Fruit fly (Drosophila melanogaster): ENCODE data around the gene CG8526.
A peak's percentile ranks its signal among the peaks of the same experiment; 100 is the strongest.

Gene CG8526

dm6 chr3R:9800644-9801330 lies at the start of gene CG8526, which contains the start of gene CG9467:
Gene CG8526 (plus strand): TSS chr3R:9801280.
Gene CG9467 (minus strand): TSS chr3R:9801026.
- TF ChIP-seq ovo (GFP tag; optimal IDR thresholded peaks at IDR 0.05) (peak; percentile 85), CG14711 (tag; optimal IDR thresholded peaks at IDR 0.05) (peak; percentile 66), Crg-1 (GFP tag; optimal IDR thresholded peaks at IDR 0.05) (peak; percentile 66), CG11617 (GFP tag; optimal IDR thresholded peaks at IDR 0.05) (peak; percentile 73), cnc (optimal IDR thresholded peaks at IDR 0.05) (no peak), kay (GFP tag; ENCODE audit: borderline replicate concordance) (no peak), Mnt (GFP tag; optimal IDR thresholded peaks at IDR 0.05) (peak; percentile 63), cic (GFP tag; optimal IDR thresholded peaks at IDR 0.05) (no peak), CG33017 (tag; optimal IDR thresholded peaks at IDR 0.05) (no peak), Hr96 (GFP tag; optimal IDR thresholded peaks at IDR 0.05) (no peak), Clk (GFP tag; optimal IDR thresholded peaks at IDR 0.05) (peak; percentile 37), tj (GFP tag; optimal IDR thresholded peaks at IDR 0.05) (peak; percentile 61), bab1 (GFP tag; optimal IDR thresholded peaks at IDR 0.05) (peak; percentile 59), toe (GFP tag; optimal IDR thresholded peaks at IDR 0.05) (peak; percentile 82), CG1620 (GFP tag; optimal IDR thresholded peaks at IDR 0.05) (peak; percentile 63), CG7101 (tag; optimal IDR thresholded peaks at IDR 0.05) (peak; percentile 68), CG7045 (GFP tag; optimal IDR thresholded peaks at IDR 0.05) (peak; percentile 64), CG12768 (GFP tag; optimal IDR thresholded peaks at IDR 0.05) (peak; percentile 60), CG5204 (GFP tag; optimal IDR thresholded peaks at IDR 0.05) (no peak), pad (GFP tag; optimal IDR thresholded peaks at IDR 0.05) (peak; percentile 65)

dm6 chr3R:9754487-9754886 lies 46.6 kb upstream of the CG8526 start, which contains the start of gene Tti1:
Gene Tti1 (minus strand): TSS chr3R:9754686.
- TF ChIP-seq toe (GFP tag; optimal IDR thresholded peaks at IDR 0.05) (no peak), CG12768 (GFP tag; optimal IDR thresholded peaks at IDR 0.05) (no peak), CG7045 (GFP tag; optimal IDR thresholded peaks at IDR 0.05) (no peak), tj (GFP tag; optimal IDR thresholded peaks at IDR 0.05) (no peak), ovo (GFP tag; optimal IDR thresholded peaks at IDR 0.05) (no peak), Clk (GFP tag; optimal IDR thresholded peaks at IDR 0.05) (no peak), bab1 (GFP tag; optimal IDR thresholded peaks at IDR 0.05) (no peak), CG1620 (GFP tag; optimal IDR thresholded peaks at IDR 0.05) (no peak), CG5204 (GFP tag; optimal IDR thresholded peaks at IDR 0.05) (no peak), CG7101 (tag; optimal IDR thresholded peaks at IDR 0.05) (no peak)

dm6 chr3R:9756187-9756586 lies 44.9 kb upstream of the CG8526 start, which contains the start of the genes Alg12 and Rpt3R:
Gene Alg12 (plus strand): TSS chr3R:9756491.
Gene Rpt3R (minus strand): TSS chr3R:9756510.
- peak; percentile 71 for TF ChIP-seq CG14711 (tag; optimal IDR thresholded peaks at IDR 0.05)
- peak; percentile 19 for TF ChIP-seq Crg-1 (GFP tag; optimal IDR thresholded peaks at IDR 0.05)
- TF ChIP-seq ovo (GFP tag; optimal IDR thresholded peaks at IDR 0.05), result no peak
- peak; percentile 4 for TF ChIP-seq CG11617 (GFP tag; optimal IDR thresholded peaks at IDR 0.05)
- peak; percentile 21 for TF ChIP-seq bab1 (GFP tag; optimal IDR thresholded peaks at IDR 0.05)

dm6 chr3R:9759360-9760191 lies 41.5 kb upstream of the CG8526 start, which contains the start of gene Mpi:
Gene Mpi (plus strand): TSS chr3R:9759622.
- TF ChIP-seq CG7101 (tag; optimal IDR thresholded peaks at IDR 0.05), result peak; percentile 2
- TF ChIP-seq CG5204 (GFP tag; optimal IDR thresholded peaks at IDR 0.05), result no peak
- peak; percentile 85 for TF ChIP-seq cic (GFP tag; optimal IDR thresholded peaks at IDR 0.05)
- peak; percentile 38 for TF ChIP-seq tj (GFP tag; optimal IDR thresholded peaks at IDR 0.05)
- TF ChIP-seq Hr96 (GFP tag; optimal IDR thresholded peaks at IDR 0.05), result no peak
- peak; percentile 50 for TF ChIP-seq CG11617 (GFP tag; optimal IDR thresholded peaks at IDR 0.05)
- no peak for TF ChIP-seq CG7045 (GFP tag; optimal IDR thresholded peaks at IDR 0.05)
- TF ChIP-seq Mnt (GFP tag; optimal IDR thresholded peaks at IDR 0.05), result peak; percentile 43
- TF ChIP-seq CG1620 (GFP tag; optimal IDR thresholded peaks at IDR 0.05), result peak; percentile 23
- no peak for TF ChIP-seq CG14711 (tag; optimal IDR thresholded peaks at IDR 0.05)
- TF ChIP-seq toe (GFP tag; optimal IDR thresholded peaks at IDR 0.05), result no peak
- TF ChIP-seq CG33017 (tag; optimal IDR thresholded peaks at IDR 0.05), result peak; percentile 21
- TF ChIP-seq Clk (GFP tag; optimal IDR thresholded peaks at IDR 0.05), result no peak
- no peak for TF ChIP-seq pad (GFP tag; optimal IDR thresholded peaks at IDR 0.05)
- TF ChIP-seq CG12768 (GFP tag; optimal IDR thresholded peaks at IDR 0.05), result peak; percentile 44
- no peak for TF ChIP-seq Crg-1 (GFP tag; optimal IDR thresholded peaks at IDR 0.05)
- TF ChIP-seq bab1 (GFP tag; optimal IDR thresholded peaks at IDR 0.05), result peak; percentile 70
- TF ChIP-seq kay (GFP tag; ENCODE audit: borderline replicate concordance), result no peak
- TF ChIP-seq cnc (optimal IDR thresholded peaks at IDR 0.05), result no peak
- TF ChIP-seq ovo (GFP tag; optimal IDR thresholded peaks at IDR 0.05), result no peak

dm6 chr3R:9762955-9763931 lies 37.8 kb upstream of the CG8526 start, which contains the start of the genes Snap24 and CG8478:
Gene Snap24 (minus strand): TSS chr3R:9763150.
Gene CG8478 (plus strand): TSS chr3R:9763650.
- TF ChIP-seq bab1 (GFP tag; optimal IDR thresholded peaks at IDR 0.05) (peak; percentile 9), pad (GFP tag; optimal IDR thresholded peaks at IDR 0.05) (peak; percentile 51), tj (GFP tag; optimal IDR thresholded peaks at IDR 0.05) (peak; percentile 0), Hr96 (GFP tag; optimal IDR thresholded peaks at IDR 0.05) (no peak), Clk (GFP tag; optimal IDR thresholded peaks at IDR 0.05) (no peak), CG7101 (tag; optimal IDR thresholded peaks at IDR 0.05) (no peak), Mnt (GFP tag; optimal IDR thresholded peaks at IDR 0.05) (peak; percentile 25), CG11617 (GFP tag; optimal IDR thresholded peaks at IDR 0.05) (peak; percentile 1)
